Fruit fly (Drosophila melanogaster) whole organism, prepupa: ENCODE measurements around the gene cv.

Experiments
- Blimp-1 ChIP-seq: fragments of 200-800 bp; sonication (Bioruptor generic); optimal IDR thresholded peaks from 3 replicates; lab custom pipeline; 2017; ENCODE audit warnings: missing biosample characterization, missing genetic modification characterization, mild to moderate bottlenecking, moderate library complexity, missing genetic modification reagents
- CG11294 ChIP-seq: fragments of 200-800 bp; sonication (Bioruptor generic); IDR thresholded peaks from 2 replicates; pipeline ENCODE4 v1.3.6; 2022; ENCODE audit warnings: missing biosample characterization, missing genetic modification characterization
- CG15336 ChIP-seq: fragments of 200-800 bp; sonication (Bioruptor generic); IDR thresholded peaks from 2 replicates; pipeline ENCODE4 v1.3.6; 2022; ENCODE audit warnings: missing biosample characterization, missing genetic modification characterization
- CG1621 ChIP-seq: fragments of 200-800 bp; sonication (Bioruptor generic); optimal IDR thresholded peaks from 3 replicates; lab custom pipeline; 2018; ENCODE audit warnings: missing biosample characterization, mild to moderate bottlenecking, missing genetic modification characterization
- CG16779 ChIP-seq: fragments of 200-800 bp; sonication (Bioruptor generic); optimal IDR thresholded peaks from 3 replicates; lab custom pipeline; 2017; ENCODE audit warnings: missing biosample characterization, mild to moderate bottlenecking, missing genetic modification characterization
- CG31627 ChIP-seq: fragments of 200-800 bp; sonication (Bioruptor generic); optimal IDR thresholded peaks from 3 replicates; lab custom pipeline; 2016; ENCODE audit warnings: missing biosample characterization, missing genetic modification characterization
- CG34406 ChIP-seq: fragments of 200-800 bp; sonication (Bioruptor generic); optimal IDR thresholded peaks from 3 replicates; lab custom pipeline; 2016; ENCODE audit warnings: missing biosample characterization, missing genetic modification characterization
- CG6163 ChIP-seq: fragments of 200-800 bp; sonication (Bioruptor generic); IDR thresholded peaks from 3 replicates; pipeline ENCODE4 v1.3.6; 2022; ENCODE audit warnings: missing biosample characterization, missing genetic modification characterization
- CG6276 ChIP-seq: fragments of 200-800 bp; sonication (Bioruptor generic); optimal IDR thresholded peaks from 2 replicates; lab custom pipeline; 2017; ENCODE audit warnings: missing biosample characterization, mild to moderate bottlenecking, missing genetic modification characterization
- CG6792 ChIP-seq: fragments of 200-800 bp; sonication (Bioruptor generic); optimal IDR thresholded peaks from 3 replicates; lab custom pipeline; 2016; ENCODE audit warnings: missing biosample characterization, missing genetic modification characterization
- CG6808 ChIP-seq: fragments of 200-800 bp; sonication (Bioruptor generic); optimal IDR thresholded peaks from 3 replicates; lab custom pipeline; 2017; ENCODE audit warnings: missing biosample characterization, missing genetic modification characterization, mild to moderate bottlenecking, moderate library complexity, missing genetic modification reagents
- CG6854 ChIP-seq: fragments of 200-800 bp; sonication (Bioruptor generic); optimal IDR thresholded peaks from 2 replicates; lab custom pipeline; 2017; ENCODE audit warnings: missing biosample characterization, mild to moderate bottlenecking, missing genetic modification characterization
- CG8119 ChIP-seq: fragments of 200-800 bp; sonication (Bioruptor generic); IDR thresholded peaks from 3 replicates; pipeline ENCODE4 v1.3.6; 2022; ENCODE audit warnings: missing biosample characterization, missing genetic modification characterization
- CG8319 ChIP-seq: fragments of 200-800 bp; sonication (Bioruptor generic); optimal IDR thresholded peaks from 3 replicates; lab custom pipeline; 2016; ENCODE audit warnings: missing biosample characterization, missing genetic modification characterization
- CG8632 ChIP-seq: fragments of 200-800 bp; sonication (Bioruptor generic); optimal IDR thresholded peaks from 3 replicates; lab custom pipeline; 2016; ENCODE audit warnings: missing biosample characterization, missing genetic modification characterization
- CG9139 ChIP-seq: fragments of 200-800 bp; sonication (Bioruptor generic); optimal IDR thresholded peaks from 3 replicates; lab custom pipeline; 2017; ENCODE audit warnings: missing biosample characterization, mild to moderate bottlenecking, missing genetic modification characterization
- Eip75B ChIP-seq: fragments of 200-800 bp; sonication (Bioruptor generic); optimal IDR thresholded peaks from 3 replicates; lab custom pipeline; 2016; ENCODE audit warnings: missing biosample characterization, missing genetic modification characterization
- Eip78C ChIP-seq: fragments of 200-800 bp; sonication (Bioruptor generic); peaks from one replicate; lab custom pipeline; 2016; ENCODE audit warnings: missing biosample characterization, missing genetic modification characterization
- Ets96B ChIP-seq: fragments of 200-800 bp; optimal IDR thresholded peaks from 2 replicates; lab custom pipeline; 2019; ENCODE audit warnings: missing biosample characterization, mild to moderate bottlenecking, missing genetic modification characterization, moderate library complexity
- Gug ChIP-seq: fragments of 200-800 bp; sonication (Bioruptor generic); IDR thresholded peaks from 2 replicates; pipeline ENCODE4 v1.3.6; 2022; ENCODE audit warnings: missing biosample characterization, missing genetic modification characterization
- Hr38 ChIP-seq: sonication (Bioruptor generic); optimal IDR thresholded peaks from 2 replicates; lab custom pipeline; 2016; ENCODE audit warnings: missing biosample characterization, missing genetic modification characterization
- Hr39 ChIP-seq: fragments of 200-800 bp; sonication (Bioruptor generic); optimal IDR thresholded peaks from 2 replicates; lab custom pipeline; 2016; ENCODE audit warnings: missing biosample characterization, missing genetic modification characterization
- Hr4 ChIP-seq: fragments of 200-800 bp; sonication (Bioruptor generic); optimal IDR thresholded peaks from 3 replicates; lab custom pipeline; 2016; ENCODE audit warnings: missing biosample characterization, missing genetic modification characterization
- Lpt ChIP-seq: fragments of 200-800 bp; sonication (Bioruptor generic); optimal IDR thresholded peaks from 3 replicates; lab custom pipeline; 2016; ENCODE audit warnings: missing biosample characterization, missing genetic modification characterization
- Met ChIP-seq: fragments of 200-800 bp; sonication (Bioruptor generic); optimal IDR thresholded peaks from 3 replicates; lab custom pipeline; 2016; ENCODE audit warnings: missing biosample characterization, missing genetic modification characterization
- OdsH ChIP-seq: fragments of 200-800 bp; sonication (Bioruptor generic); optimal IDR thresholded peaks from 3 replicates; lab custom pipeline; 2016; ENCODE audit warnings: missing biosample characterization, missing genetic modification characterization
- Smox ChIP-seq: fragments of 200-800 bp; sonication (Bioruptor generic); optimal IDR thresholded peaks from 3 replicates; lab custom pipeline; 2016; ENCODE audit warnings: missing biosample characterization, missing genetic modification characterization
- Sox15 ChIP-seq: fragments of 200-800 bp; sonication (Bioruptor generic); optimal IDR thresholded peaks from 3 replicates; lab custom pipeline; 2016; ENCODE audit warnings: missing biosample characterization, missing genetic modification characterization
- achi ChIP-seq: fragments of 200-800 bp; sonication (Bioruptor generic); optimal IDR thresholded peaks from 3 replicates; lab custom pipeline; 2016; ENCODE audit warnings: missing biosample characterization, missing genetic modification characterization
- acj6 ChIP-seq: fragments of 200-800 bp; sonication (Bioruptor generic); optimal IDR thresholded peaks from 3 replicates; lab custom pipeline; 2016; ENCODE audit warnings: missing biosample characterization, missing genetic modification characterization
- cyc ChIP-seq: fragments of 200-800 bp; sonication (Bioruptor generic); optimal IDR thresholded peaks from 3 replicates; lab custom pipeline; 2016; ENCODE audit warnings: missing biosample characterization, missing genetic modification characterization
- dac ChIP-seq: fragments of 200-800 bp; sonication (Bioruptor generic); optimal IDR thresholded peaks from 2 replicates; lab custom pipeline; 2017; ENCODE audit warnings: missing biosample characterization, mild to moderate bottlenecking, missing genetic modification characterization
- dsx ChIP-seq: fragments of 200-800 bp; optimal IDR thresholded peaks from 3 replicates; lab custom pipeline; 2019; ENCODE audit warnings: missing biosample characterization, mild to moderate bottlenecking, missing genetic modification characterization, moderate library complexity; ENCODE audit not compliant: poor library complexity, severe bottlenecking
- eg ChIP-seq: fragments of 200-800 bp; sonication (Bioruptor generic); IDR thresholded peaks from 3 replicates; pipeline ENCODE4 v1.3.6; 2022; ENCODE audit warnings: missing biosample characterization, missing genetic modification characterization
- fd85E ChIP-seq: fragments of 200-800 bp; sonication (Bioruptor generic); optimal IDR thresholded peaks from 3 replicates; lab custom pipeline; 2016; ENCODE audit warnings: missing biosample characterization, missing genetic modification characterization
- fkh ChIP-seq: fragments of 200-800 bp; sonication (Bioruptor generic); optimal IDR thresholded peaks from 3 replicates; lab custom pipeline; 2017; ENCODE audit warnings: missing biosample characterization, mild to moderate bottlenecking, missing genetic modification characterization, moderate library complexity
- salr ChIP-seq, 2 experiments: fragments of 200-800 bp; sonication (Bioruptor generic); optimal IDR thresholded peaks; 3 replicates each; lab custom pipeline; 2016 to 2018; ENCODE audit warnings: missing biosample characterization in 2 of 2, missing genetic modification characterization in 2 of 2, mild to moderate bottlenecking in 1 of 2
- topi ChIP-seq: fragments of 200-800 bp; sonication (Bioruptor generic); optimal IDR thresholded peaks from 3 replicates; lab custom pipeline; 2016; ENCODE audit warnings: missing biosample characterization, missing genetic modification characterization

cv gene

DNA sequence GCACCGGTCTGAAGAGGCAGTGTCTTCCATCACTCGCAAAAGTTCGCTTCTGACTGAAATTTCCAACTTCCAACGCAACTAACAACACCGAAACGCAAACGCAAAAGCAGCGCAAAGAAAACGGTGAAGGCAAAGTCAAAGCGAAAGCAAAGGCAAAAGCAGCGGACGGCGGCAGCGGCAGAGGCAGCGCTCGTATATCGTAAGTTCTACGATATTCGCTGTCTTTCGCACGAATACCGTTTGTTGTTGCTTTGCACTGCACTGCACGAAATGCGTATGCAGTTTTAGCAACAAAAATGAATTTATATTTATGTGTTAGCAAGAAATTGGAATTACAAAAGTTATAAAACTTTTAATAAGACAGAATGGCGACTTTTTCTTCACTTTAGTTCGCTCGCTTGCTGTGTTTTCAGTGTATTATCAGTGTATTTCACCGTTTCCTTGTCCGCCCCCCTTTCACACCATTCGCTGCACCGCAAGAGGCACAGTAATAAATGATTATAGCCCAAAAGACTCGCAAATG lies 41.3 kb upstream of the cv start, which contains the start of gene OtopLa (continued):
- TF ChIP-seq CG8119 (GFP tag; lab: Robert Waterston, UW) (peak; percentile 86), CG6276 (peak; percentile 71), Hr39 (peak; percentile 59), Lpt (peak; percentile 39), CG16779 (tag; lab: Kevin White, UChicago) (peak; percentile 73), cyc (GFP tag; lab: Kevin White, UChicago) (peak; percentile 57), fkh (GFP tag; lab: Kevin White, UChicago) (no peak), dsx (peak; percentile 69)

DNA sequence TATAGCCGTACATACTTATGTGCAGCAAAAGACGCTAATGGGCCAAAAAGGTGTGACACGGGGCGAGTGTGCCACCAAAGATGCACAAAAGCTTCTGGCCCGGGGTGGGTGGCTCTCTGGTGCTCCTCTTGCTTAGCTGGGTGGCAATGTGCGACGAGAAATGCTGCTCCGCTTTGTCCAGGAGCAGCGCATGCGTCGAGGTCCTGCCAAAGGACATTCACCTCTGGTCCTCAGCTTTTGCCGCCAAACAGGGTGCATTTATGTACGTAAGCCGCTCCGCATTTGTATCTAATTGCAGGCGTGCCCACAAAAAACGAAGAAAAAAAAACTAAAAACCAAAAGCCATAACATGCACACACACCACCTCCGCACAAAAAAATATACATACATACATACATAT lies 40.4 kb upstream of the cv start:
- no peak for TF ChIP-seq Lpt
- no peak for TF ChIP-seq CG1621 (tag; lab: Kevin White, UChicago)

dm6 chrX:5649998-5650397 lies 39.8 kb upstream of the cv start:
- TF ChIP-seq Blimp-1 (no peak), eg (GFP tag; lab: Robert Waterston, UW) (no peak), dac (GFP tag; lab: Kevin White, UChicago) (no peak)

dm6 chrX:5661971-5662370 lies 27.8 kb upstream of the cv start:
- no peak for TF ChIP-seq OdsH (GFP tag; lab: Kevin White, UChicago)
- TF ChIP-seq salr (GFP tag; optimal IDR thresholded peaks at IDR 0.05; lab: Kevin White, UChicago), result no peak
- no peak for TF ChIP-seq dac (GFP tag; lab: Kevin White, UChicago)
- no peak for TF ChIP-seq Ets96B (tag; lab: Kevin White, UChicago)
- TF ChIP-seq CG11294 (GFP tag; lab: Robert Waterston, UW), result no peak
- no peak for TF ChIP-seq CG6854 (GFP tag; lab: Kevin White, UChicago)
- no peak for TF ChIP-seq CG8319 (GFP tag; lab: Kevin White, UChicago)
- TF ChIP-seq Hr39, result no peak
- no peak for TF ChIP-seq Gug (GFP tag; lab: Robert Waterston, UW)

dm6 chrX:5662761-5663160 lies 27.0 kb upstream of the cv start, which contains the start of gene OtopLc:
Gene OtopLc, minus strand, starts transcription at chrX:5662861.
- TF ChIP-seq OdsH (GFP tag; lab: Kevin White, UChicago) (no peak), Smox (GFP tag; lab: Kevin White, UChicago) (no peak), Ets96B (tag; lab: Kevin White, UChicago) (no peak), Hr4 (GFP tag; lab: Kevin White, UChicago) (no peak), Blimp-1 (no peak), CG6808 (GFP tag; lab: Kevin White, UChicago) (no peak), achi (GFP tag; lab: Kevin White, UChicago) (no peak), CG34406 (GFP tag; lab: Kevin White, UChicago) (no peak), CG15336 (no peak), CG6792 (GFP tag; lab: Kevin White, UChicago) (no peak), acj6 (GFP tag; lab: Kevin White, UChicago) (no peak), Hr38 (GFP tag; lab: Kevin White, UChicago) (no peak), CG8632 (no peak), CG8119 (GFP tag; lab: Robert Waterston, UW) (no peak), Sox15 (GFP tag; lab: Kevin White, UChicago) (no peak), Lpt (no peak), topi (no peak), Gug (GFP tag; lab: Robert Waterston, UW) (no peak)

DNA sequence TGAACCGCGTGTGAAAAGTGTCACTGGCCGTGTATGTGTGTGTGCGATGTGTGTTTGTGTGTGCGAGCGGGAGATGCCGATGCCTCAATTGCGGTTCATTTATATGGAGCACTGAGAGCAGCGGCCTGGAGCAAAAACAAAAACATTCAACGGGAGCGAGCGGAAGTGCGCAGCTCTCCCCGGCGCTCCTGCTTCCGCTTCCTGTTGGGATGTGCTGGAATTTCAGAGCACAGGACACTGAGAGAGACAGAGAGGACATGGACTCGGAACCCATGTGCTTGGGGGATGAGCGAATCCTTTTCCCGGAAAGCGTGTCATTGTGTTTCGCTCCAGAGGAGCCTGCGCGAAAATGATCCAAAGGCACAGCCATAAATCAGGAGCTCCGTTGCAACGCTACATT lies 25.6 kb upstream of the cv start:
- TF ChIP-seq fd85E (GFP tag; lab: Kevin White, UChicago), result no peak
- no peak for TF ChIP-seq Met (GFP tag; lab: Kevin White, UChicago)
- TF ChIP-seq Eip78C (GFP tag; lab: Kevin White, UChicago), result peak; percentile 16
- peak; percentile 29; the same call in 1 of the 3 replicates for TF ChIP-seq CG6163 (GFP tag; lab: Robert Waterston, UW)
- TF ChIP-seq CG8632, result no peak
- TF ChIP-seq CG9139, result no peak
- TF ChIP-seq salr (GFP tag; optimal IDR thresholded peaks at IDR 0.05; lab: Kevin White, UChicago), result no peak
- TF ChIP-seq Lpt, result no peak
- TF ChIP-seq CG31627 (GFP tag; lab: Kevin White, UChicago), result no peak
- no peak for TF ChIP-seq dsx
- TF ChIP-seq Eip75B (GFP tag; lab: Kevin White, UChicago), result no peak
- TF ChIP-seq, all 60 proteins: peak for 2
